Worm (Caenorhabditis elegans) whole organism, late embryonic: Measurements from ENCODE around the gene lyst-1.

Source experiments
- K02D7.2 ChIP-seq: sonication (generic microtip); optimal IDR thresholded peaks from 2 replicates; lab custom pipeline; 2017; ENCODE audit warnings: mild to moderate bottlenecking, missing genetic modification characterization, missing compliant biosample characterization
- ceh-22 ChIP-seq: sonication (generic microtip); optimal IDR thresholded peaks from 2 replicates; lab custom pipeline; 2017; ENCODE audit warnings: missing biosample characterization, missing genetic modification characterization
- ceh-6 ChIP-seq: fragments of 200-800 bp; sonication (Bioruptor generic); optimal IDR thresholded peaks from 2 replicates; lab custom pipeline; 2018; ENCODE audit warnings: mild to moderate bottlenecking, missing genetic modification characterization, missing compliant biosample characterization
- elt-4 ChIP-seq: sonication (generic microtip); optimal IDR thresholded peaks from 2 replicates; lab custom pipeline; 2016; ENCODE audit warnings: missing genetic modification characterization, missing compliant biosample characterization
- fkh-6 ChIP-seq: sonication (generic microtip); optimal IDR thresholded peaks from 2 replicates; lab custom pipeline; 2016; ENCODE audit warnings: missing genetic modification characterization, missing compliant biosample characterization
- unc-55 ChIP-seq: sonication (generic microtip); optimal IDR thresholded peaks from 2 replicates; lab custom pipeline; 2017; ENCODE audit warnings: missing biosample characterization, missing genetic modification reagents, missing genetic modification characterization

- TF ChIP-seq fkh-6 (tag; lab: Kevin White, UChicago) (no peak), unc-55 (no peak), ceh-22 (tag; lab: Kevin White, UChicago) (no peak), ceh-6 (GFP tag; lab: Kevin White, UChicago) (no peak), elt-4 (tag; lab: Kevin White, UChicago) (no peak), K02D7.2 (no peak)
Observed at ce11 chrX:12093043-12093442, 47.9 kb downstream of the lyst-1 start, which contains the start of gene W03G11.4.
